Fruit fly (Drosophila melanogaster) Kc167 (cell line): ENCODE data around the gene ND-39.

Experiments
- Myc ChIP-seq: fragments of >200 bp; optimal IDR thresholded peaks from 2 replicates; lab custom pipeline; 2017; ENCODE audit warnings: missing external identifiers
- Sin3A ChIP-seq: fragments of >200 bp; optimal IDR thresholded peaks from 2 replicates; lab custom pipeline; 2018; ENCODE audit warnings: missing external identifiers
- h ChIP-seq: fragments of >200 bp; optimal IDR thresholded peaks from 3 replicates; lab custom pipeline; 2018; ENCODE audit warnings: missing external identifiers
- ttk ChIP-seq: sonication (Bioruptor generic); optimal IDR thresholded peaks from 2 replicates; lab custom pipeline; 2017; ENCODE audit warnings: missing external identifiers

DNA sequence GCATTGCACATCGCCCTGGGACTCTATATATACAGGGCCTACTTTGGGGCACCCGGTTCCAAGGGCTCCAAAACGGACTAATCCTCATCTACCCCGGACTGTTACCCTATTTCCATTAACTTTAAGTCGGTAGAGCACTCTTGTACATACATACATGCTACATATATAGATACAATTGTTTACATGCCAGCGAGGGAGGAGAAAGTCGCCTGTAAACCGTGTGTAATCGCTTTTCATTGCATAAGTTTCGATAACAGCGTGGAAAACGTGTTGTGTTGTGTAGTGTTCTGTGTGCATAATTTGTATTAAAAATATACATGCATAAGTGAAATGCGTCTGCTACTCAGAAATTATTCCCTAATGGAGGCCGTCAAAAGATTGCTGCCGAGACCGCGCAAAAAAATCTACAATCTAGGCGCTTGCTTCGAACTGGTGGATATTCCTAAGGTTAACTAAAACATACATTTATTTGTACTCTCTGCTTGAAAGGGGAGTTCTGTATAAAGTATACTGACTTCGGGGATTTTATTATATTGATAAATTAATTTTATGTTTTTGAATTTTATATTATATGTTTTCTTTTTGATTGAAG, 17.6 kb upstream of the ND-39 start, which contains the start of gene isoQC:
- TF ChIP-seq h (lab: Kevin White, UChicago) (no peak), Myc (no peak), Sin3A (lab: Kevin White, UChicago) (no peak), ttk (lab: Kevin White, UChicago) (no peak)
